Worm (Caenorhabditis elegans) whole organism, early embryonic: ENCODE measurements around the gene F33E11.2.

ENCODE experiments used
- B0310.2 ChIP-seq: sonication (generic microtip); optimal IDR thresholded peaks from 2 replicates; lab custom pipeline; 2016; ENCODE audit warnings: mild to moderate bottlenecking, missing genetic modification characterization, missing compliant biosample characterization
- F13C5.2 ChIP-seq: sonication (generic microtip); optimal IDR thresholded peaks from 2 replicates; lab custom pipeline; 2017; ENCODE audit warnings: mild to moderate bottlenecking, missing genetic modification characterization, inconsistent platforms, missing compliant biosample characterization
- aly-1 ChIP-seq: sonication (generic microtip); optimal IDR thresholded peaks from 2 replicates; lab custom pipeline; 2016; ENCODE audit warnings: missing genetic modification characterization, missing compliant biosample characterization
- ama-1 ChIP-seq: fragments of 150-350 bp; optimal IDR thresholded peaks from 2 replicates; lab custom pipeline; 2014
- ceh-13 ChIP-seq: fragments of 200-800 bp; sonication (Bioruptor generic); optimal IDR thresholded peaks from 2 replicates; lab custom pipeline; 2018; ENCODE audit warnings: mild to moderate bottlenecking, missing genetic modification characterization, missing compliant biosample characterization
- ceh-36 ChIP-seq: sonication (generic microtip); optimal IDR thresholded peaks from 2 replicates; lab custom pipeline; 2016; ENCODE audit warnings: missing genetic modification characterization, inconsistent platforms, missing compliant biosample characterization
- ets-7 ChIP-seq: sonication (generic microtip); optimal IDR thresholded peaks from 2 replicates; lab custom pipeline; 2016; ENCODE audit warnings: missing genotype, missing genetic modification characterization, missing compliant biosample characterization
- flt-1 ChIP-seq: fragments of 200-800 bp; sonication (Bioruptor generic); IDR thresholded peaks from 2 replicates; pipeline ENCODE4 v1.3.6; 2022; ENCODE audit warnings: missing genetic modification characterization, missing compliant biosample characterization
- hmbx-1 ChIP-seq: sonication (generic microtip); optimal IDR thresholded peaks from 2 replicates; lab custom pipeline; 2016; ENCODE audit warnings: mild to moderate bottlenecking, missing genetic modification characterization, missing compliant biosample characterization
- hmg-4 ChIP-seq: fragments of 200-800 bp; sonication (Bioruptor generic); optimal IDR thresholded peaks from 2 replicates; lab custom pipeline; 2018; ENCODE audit warnings: mild to moderate bottlenecking, missing genetic modification characterization, missing compliant biosample characterization
- hnd-1 ChIP-seq: sonication (generic microtip); optimal IDR thresholded peaks from 2 replicates; lab custom pipeline; 2016; ENCODE audit warnings: missing genetic modification characterization, missing compliant biosample characterization
- pes-1 ChIP-seq: fragments of 200-800 bp; sonication (Bioruptor generic); IDR thresholded peaks from 2 replicates; pipeline ENCODE4 v1.3.6; 2022; ENCODE audit warnings: missing genetic modification reagents, missing genetic modification characterization, missing compliant biosample characterization
- scrt-1 ChIP-seq: fragments of 200-800 bp; sonication (Bioruptor generic); IDR thresholded peaks from 2 replicates; pipeline ENCODE4 v1.3.6; 2022; ENCODE audit warnings: missing genetic modification characterization, missing compliant biosample characterization
- sea-1 ChIP-seq: fragments of 200-800 bp; sonication (Bioruptor generic); conservative IDR thresholded peaks from 2 replicates; pipeline ENCODE4 v1.3.6; 2022; ENCODE audit warnings: missing genetic modification characterization, missing compliant biosample characterization
- tbx-11 ChIP-seq: fragments of 200-800 bp; sonication (Bioruptor generic); IDR thresholded peaks from 2 replicates; pipeline ENCODE4 v1.3.6; 2022; ENCODE audit warnings: missing genetic modification characterization, missing compliant biosample characterization
- tbx-37 ChIP-seq: fragments of 200-800 bp; sonication (Bioruptor generic); conservative IDR thresholded peaks from 2 replicates; pipeline ENCODE4 v1.3.6; 2022; ENCODE audit warnings: missing genetic modification reagents, missing genetic modification characterization, missing compliant biosample characterization
- tra-4 ChIP-seq: sonication (generic microtip); optimal IDR thresholded peaks from 2 replicates; lab custom pipeline; 2017; ENCODE audit warnings: missing genetic modification characterization, missing compliant biosample characterization

F33E11.2 gene

ce11 chrV:330625-331024 lies 32.9 kb downstream of the F33E11.2 start, which contains the start of gene abt-4:
Gene abt-4 (minus strand): TSS chrV:330725.
- TF ChIP-seq hmg-4 (GFP tag; lab: Kevin White, UChicago) (no peak), tbx-37 (GFP tag; lab: Robert Waterston, UW) (no peak), ceh-36 (tag; lab: Kevin White, UChicago) (no peak), sea-1 (GFP tag; lab: Robert Waterston, UW) (no peak), flt-1 (GFP tag; lab: Robert Waterston, UW) (no peak), ets-7 (tag; lab: Kevin White, UChicago) (no peak), aly-1 (tag; lab: Kevin White, UChicago) (no peak), tbx-11 (GFP tag; lab: Robert Waterston, UW) (no peak), B0310.2 (tag; lab: Kevin White, UChicago) (no peak), pes-1 (GFP tag; lab: Robert Waterston, UW) (no peak), F13C5.2 (tag; lab: Kevin White, UChicago) (no peak), hnd-1 (no peak), hmbx-1 (no peak), ceh-13 (GFP tag; lab: Kevin White, UChicago) (no peak)

- no peak for TF ChIP-seq hmg-4 (GFP tag; lab: Kevin White, UChicago)
- no peak for TF ChIP-seq ets-7 (tag; lab: Kevin White, UChicago)
- no peak for TF ChIP-seq F13C5.2 (tag; lab: Kevin White, UChicago)
- TF ChIP-seq hnd-1, result no peak
- no peak for TF ChIP-seq tra-4 (tag; lab: Kevin White, UChicago)
- no peak for TF ChIP-seq ceh-13 (GFP tag; lab: Kevin White, UChicago)
- TF ChIP-seq tbx-37 (GFP tag; lab: Robert Waterston, UW), result no peak
- TF ChIP-seq hmbx-1, result no peak
- TF ChIP-seq ama-1, result no peak
- no peak for TF ChIP-seq B0310.2 (tag; lab: Kevin White, UChicago)
- TF ChIP-seq flt-1 (GFP tag; lab: Robert Waterston, UW), result no peak
- no peak for TF ChIP-seq tbx-11 (GFP tag; lab: Robert Waterston, UW)
- no peak for TF ChIP-seq scrt-1
- TF ChIP-seq sea-1 (GFP tag; lab: Robert Waterston, UW), result no peak
- TF ChIP-seq aly-1 (tag; lab: Kevin White, UChicago), result no peak
Measured at ce11 chrV:331245-331644, 33.5 kb downstream of the F33E11.2 start.

ce11 chrV:332585-332984 lies 34.8 kb downstream of the F33E11.2 start:
- TF ChIP-seq sea-1 (GFP tag; lab: Robert Waterston, UW), result no peak
- no peak for TF ChIP-seq hnd-1
- TF ChIP-seq ets-7 (tag; lab: Kevin White, UChicago), result no peak
- no peak for TF ChIP-seq tbx-37 (GFP tag; lab: Robert Waterston, UW)
- TF ChIP-seq F13C5.2 (tag; lab: Kevin White, UChicago), result no peak
- TF ChIP-seq B0310.2 (tag; lab: Kevin White, UChicago), result no peak

- TF ChIP-seq ama-1 (no peak), sea-1 (GFP tag; lab: Robert Waterston, UW) (no peak), ets-7 (tag; lab: Kevin White, UChicago) (no peak), F13C5.2 (tag; lab: Kevin White, UChicago) (no peak), hmbx-1 (no peak), ceh-36 (tag; lab: Kevin White, UChicago) (no peak), tbx-37 (GFP tag; lab: Robert Waterston, UW) (no peak), hmg-4 (GFP tag; lab: Kevin White, UChicago) (no peak), aly-1 (tag; lab: Kevin White, UChicago) (no peak), flt-1 (GFP tag; lab: Robert Waterston, UW) (no peak), tbx-11 (GFP tag; lab: Robert Waterston, UW) (no peak), hnd-1 (no peak), scrt-1 (no peak), pes-1 (GFP tag; lab: Robert Waterston, UW) (no peak), tra-4 (tag; lab: Kevin White, UChicago) (no peak), B0310.2 (tag; lab: Kevin White, UChicago) (no peak), ceh-13 (GFP tag; lab: Kevin White, UChicago) (no peak)
Measured at ce11 chrV:333713-334112, 36.0 kb downstream of the F33E11.2 start.

ce11 chrV:336350-336749 lies 38.6 kb downstream of the F33E11.2 start, which contains the start of gene dmd-8:
Gene dmd-8 (minus strand): TSS chrV:336450.
- no peak for TF ChIP-seq pes-1 (GFP tag; lab: Robert Waterston, UW)
- TF ChIP-seq ceh-13 (GFP tag; lab: Kevin White, UChicago), result no peak

- TF ChIP-seq ceh-36 (tag; lab: Kevin White, UChicago) (no peak), F13C5.2 (tag; lab: Kevin White, UChicago) (no peak), hmg-4 (GFP tag; lab: Kevin White, UChicago) (no peak), tbx-37 (GFP tag; lab: Robert Waterston, UW) (no peak), pes-1 (GFP tag; lab: Robert Waterston, UW) (no peak), ceh-13 (GFP tag; lab: Kevin White, UChicago) (no peak), flt-1 (GFP tag; lab: Robert Waterston, UW) (no peak), tra-4 (tag; lab: Kevin White, UChicago) (no peak), hnd-1 (no peak), B0310.2 (tag; lab: Kevin White, UChicago) (no peak), hmbx-1 (no peak), sea-1 (GFP tag; lab: Robert Waterston, UW) (no peak), scrt-1 (no peak), ets-7 (tag; lab: Kevin White, UChicago) (no peak), tbx-11 (GFP tag; lab: Robert Waterston, UW) (no peak)
Measured at ce11 chrV:342346-342745, 44.6 kb downstream of the F33E11.2 start.

- TF ChIP-seq ceh-13 (GFP tag; lab: Kevin White, UChicago), result no peak
- TF ChIP-seq flt-1 (GFP tag; lab: Robert Waterston, UW), result no peak
- no peak for TF ChIP-seq scrt-1
- no peak for TF ChIP-seq aly-1 (tag; lab: Kevin White, UChicago)
- no peak for TF ChIP-seq sea-1 (GFP tag; lab: Robert Waterston, UW)
- no peak for TF ChIP-seq pes-1 (GFP tag; lab: Robert Waterston, UW)
- TF ChIP-seq F13C5.2 (tag; lab: Kevin White, UChicago), result no peak
- TF ChIP-seq tbx-37 (GFP tag; lab: Robert Waterston, UW), result no peak
- TF ChIP-seq tbx-11 (GFP tag; lab: Robert Waterston, UW), result no peak
Measured at ce11 chrV:343128-343527, 45.4 kb downstream of the F33E11.2 start, which contains the start of gene wago-10. Gene wago-10 (plus strand): TSS chrV:343428.
